Worm (Caenorhabditis elegans) whole organism, L2 larva: ENCODE results near the gene srbc-63.
A peak's percentile ranks its signal among the peaks of the same experiment; 100 is the strongest.

Experiments used
- C34F6.9 ChIP-seq: fragments of 150-350 bp; optimal IDR thresholded peaks from 2 replicates; lab custom pipeline; 2014; ENCODE audit warnings: missing biosample characterization, missing genetic modification characterization
- F13H6.1 ChIP-seq: sonication (generic microtip); optimal IDR thresholded peaks from 2 replicates; lab custom pipeline; 2016; ENCODE audit warnings: missing genetic modification characterization, missing compliant biosample characterization
- R02D3.7 ChIP-seq: fragments of 150-350 bp; optimal IDR thresholded peaks from 2 replicates; lab custom pipeline; 2014; ENCODE audit warnings: missing biosample characterization, missing genetic modification characterization
- Y55F3AM.14 ChIP-seq: fragments of 200-800 bp; sonication (Bioruptor generic); optimal IDR thresholded peaks from 2 replicates; lab custom pipeline; 2018; ENCODE audit warnings: mild to moderate bottlenecking, missing genetic modification characterization, missing compliant biosample characterization
- ZK546.5 ChIP-seq: sonication (generic microtip); optimal IDR thresholded peaks from 2 replicates; lab custom pipeline; 2017; ENCODE audit warnings: missing biosample characterization, missing genetic modification characterization
- aly-2 ChIP-seq: fragments of 150-350 bp; optimal IDR thresholded peaks from 2 replicates; lab custom pipeline; 2014; ENCODE audit warnings: missing biosample characterization, missing genetic modification characterization
- ama-1 ChIP-seq: fragments of 150-350 bp; optimal IDR thresholded peaks from 2 replicates; lab custom pipeline; 2018; ENCODE audit warnings: inconsistent platforms
- ceh-16 ChIP-seq: fragments of 150-350 bp; optimal IDR thresholded peaks from 2 replicates; lab custom pipeline; 2014; ENCODE audit warnings: missing biosample characterization, missing genetic modification characterization
- ceh-82 ChIP-seq: fragments of 150-350 bp; optimal IDR thresholded peaks from 2 replicates; lab custom pipeline; 2014; ENCODE audit warnings: missing biosample characterization, missing genetic modification characterization
- crh-2 ChIP-seq: sonication (generic microtip); optimal IDR thresholded peaks from 2 replicates; lab custom pipeline; 2017; ENCODE audit warnings: missing biosample characterization, missing genetic modification characterization
- dmd-4 ChIP-seq: sonication (generic microtip); optimal IDR thresholded peaks from 2 replicates; lab custom pipeline; 2017; ENCODE audit warnings: missing biosample characterization, missing genetic modification characterization
- egl-27 ChIP-seq: sonication (generic microtip); optimal IDR thresholded peaks from 3 replicates; lab custom pipeline; 2017; ENCODE audit warnings: missing biosample characterization, missing genetic modification reagents, missing genetic modification characterization
- elt-1 ChIP-seq: fragments of 150-350 bp; optimal IDR thresholded peaks from 2 replicates; lab custom pipeline; 2014; ENCODE audit warnings: missing biosample characterization, missing genetic modification characterization
- elt-3 ChIP-seq: sonication (generic microtip); optimal IDR thresholded peaks from 2 replicates; lab custom pipeline; 2017; ENCODE audit warnings: missing biosample characterization, missing genetic modification characterization
- fos-1 ChIP-seq: fragments of 150-350 bp; optimal IDR thresholded peaks from 2 replicates; lab custom pipeline; 2014; ENCODE audit warnings: missing biosample characterization, missing genetic modification characterization
- gmeb-1 ChIP-seq: fragments of 150-350 bp; optimal IDR thresholded peaks from 2 replicates; lab custom pipeline; 2014; ENCODE audit warnings: missing biosample characterization, missing genetic modification characterization
- lin-13 ChIP-seq: fragments of 150-350 bp; optimal IDR thresholded peaks from 2 replicates; lab custom pipeline; 2014; ENCODE audit warnings: missing biosample characterization, missing genetic modification reagents, missing genetic modification characterization
- lin-39 ChIP-seq: fragments of 150-350 bp; optimal IDR thresholded peaks from 2 replicates; lab custom pipeline; 2014; ENCODE audit warnings: missing biosample characterization, missing genetic modification reagents, missing genetic modification characterization
- lsy-2 ChIP-seq, 2 experiments: fragments of 150-350 bp in 1 of 2; sonication (generic microtip) in 1 of 2; optimal IDR thresholded peaks; 2 replicates each; lab custom pipeline; 2014 to 2017; ENCODE audit warnings: missing biosample characterization in 2 of 2, missing genetic modification characterization in 2 of 2
- mab-5 ChIP-seq: fragments of 150-350 bp; optimal IDR thresholded peaks from 2 replicates; lab custom pipeline; 2014; ENCODE audit warnings: missing biosample characterization, missing genetic modification characterization
- mbf-1 ChIP-seq: sonication (generic microtip); optimal IDR thresholded peaks from 2 replicates; lab custom pipeline; 2017; ENCODE audit warnings: missing biosample characterization, missing genetic modification characterization
- nhr-10 ChIP-seq: sonication (generic microtip); optimal IDR thresholded peaks from 2 replicates; lab custom pipeline; 2017; ENCODE audit warnings: missing biosample characterization, missing genetic modification characterization
- nhr-12 ChIP-seq: fragments of 150-350 bp; optimal IDR thresholded peaks from 2 replicates; lab custom pipeline; 2014; ENCODE audit warnings: missing biosample characterization, missing genetic modification characterization
- nhr-129 ChIP-seq: fragments of 150-350 bp; optimal IDR thresholded peaks from 2 replicates; lab custom pipeline; 2014; ENCODE audit warnings: missing biosample characterization, missing genetic modification characterization
- nhr-21 ChIP-seq: fragments of 150-350 bp; optimal IDR thresholded peaks from 2 replicates; lab custom pipeline; 2014; ENCODE audit warnings: missing biosample characterization, missing genetic modification characterization
- nhr-237 ChIP-seq: fragments of 150-350 bp; optimal IDR thresholded peaks from 2 replicates; lab custom pipeline; 2014; ENCODE audit warnings: missing biosample characterization, missing genetic modification characterization
- nhr-25 ChIP-seq: fragments of 150-350 bp; sonication (generic microtip); optimal IDR thresholded peaks from 3 replicates; lab custom pipeline; 2014; ENCODE audit warnings: missing biosample characterization, missing genetic modification characterization
- nhr-77 ChIP-seq: fragments of 150-350 bp; optimal IDR thresholded peaks from 2 replicates; lab custom pipeline; 2014; ENCODE audit warnings: missing biosample characterization, missing genetic modification characterization
- peb-1 ChIP-seq: fragments of 150-350 bp; optimal IDR thresholded peaks from 2 replicates; lab custom pipeline; 2014; ENCODE audit warnings: missing biosample characterization, missing genetic modification characterization
- sem-4 ChIP-seq: fragments of 150-350 bp; optimal IDR thresholded peaks from 2 replicates; lab custom pipeline; 2014; ENCODE audit warnings: missing biosample characterization, missing genetic modification reagents, missing genetic modification characterization
- skn-1 ChIP-seq: sonication (generic microtip); optimal IDR thresholded peaks from 2 replicates; lab custom pipeline; 2017; ENCODE audit warnings: missing biosample characterization, missing genetic modification characterization
- sma-9 ChIP-seq, 2 experiments: fragments of 150-350 bp in 1 of 2; sonication (generic microtip) in 1 of 2; optimal IDR thresholded peaks; 2 replicates each; lab custom pipeline; 2014 to 2016; ENCODE audit warnings: missing genetic modification characterization in 2 of 2, mild to moderate bottlenecking in 1 of 2, missing biosample characterization in 1 of 2, missing compliant biosample characterization in 1 of 2, missing genetic modification reagents in 1 of 2, moderate library complexity in 1 of 2
- unc-39 ChIP-seq: fragments of 150-350 bp; optimal IDR thresholded peaks from 2 replicates; lab custom pipeline; 2014; ENCODE audit warnings: missing biosample characterization, missing genetic modification characterization
- unc-55 ChIP-seq: fragments of 150-350 bp; sonication (generic microtip); optimal IDR thresholded peaks from 3 replicates; lab custom pipeline; 2014; ENCODE audit warnings: missing biosample characterization, missing genetic modification reagents, missing genetic modification characterization
- zag-1 ChIP-seq: fragments of 150-350 bp; optimal IDR thresholded peaks from 2 replicates; lab custom pipeline; 2014; ENCODE audit warnings: missing biosample characterization, missing genetic modification characterization
- ztf-1 ChIP-seq: fragments of 200-800 bp; sonication (Bioruptor generic); conservative IDR thresholded peaks from 2 replicates; pipeline ENCODE4 v1.3.6; 2022; ENCODE audit warnings: missing genetic modification characterization, missing compliant biosample characterization
- ztf-11 ChIP-seq: sonication (generic microtip); optimal IDR thresholded peaks from 2 replicates; lab custom pipeline; 2017; ENCODE audit warnings: missing biosample characterization, missing genetic modification characterization
- ztf-4 ChIP-seq: fragments of 150-350 bp; optimal IDR thresholded peaks from 2 replicates; lab custom pipeline; 2014; ENCODE audit warnings: missing biosample characterization, missing genetic modification characterization

srbc-63 gene

ce11 chrV:15394906-15395305 is 17.6 kb downstream of the srbc-63 start, which contains the start of gene T06E6.1:
TSS of gene T06E6.1 (minus strand) at chrV:15394961.
- TF ChIP-seq gmeb-1 (tag; lab: Kevin White, UChicago) = peak; percentile 68
- peak in 1 of 2 experiments; percentile 23 for TF ChIP-seq lsy-2 (tag; optimal IDR thresholded peaks at IDR 0.05; lab: Kevin White, UChicago)
- TF ChIP-seq nhr-12 = no peak
- TF ChIP-seq sem-4 (tag; lab: Kevin White, UChicago) = no peak
- TF ChIP-seq ztf-11 = no peak
- TF ChIP-seq nhr-10 (tag; lab: Kevin White, UChicago) = no peak
- TF ChIP-seq unc-55 (GFP tag; lab: Kevin White, UChicago) = peak; percentile 5
- TF ChIP-seq lin-13 (GFP tag; lab: Kevin White, UChicago) = peak; percentile 28
- no peak for TF ChIP-seq nhr-21
- no peak for TF ChIP-seq ztf-1 (GFP tag; lab: Robert Waterston, UW)
- TF ChIP-seq, all 48 proteins: peak for 4

ce11 chrV:15392064-15392463 is 20.5 kb downstream of the srbc-63 start:
- TF ChIP-seq unc-55 (GFP tag; lab: Kevin White, UChicago) (no peak), skn-1 (tag; lab: Kevin White, UChicago) (no peak), lin-39 (tag; lab: Kevin White, UChicago) (no peak), zag-1 (no peak), unc-39 (tag; lab: Kevin White, UChicago) (no peak), mab-5 (tag; lab: Kevin White, UChicago) (no peak), nhr-25 (tag; lab: Kevin White, UChicago) (no peak), crh-2 (tag; lab: Kevin White, UChicago) (no peak), ceh-16 (tag; lab: Kevin White, UChicago) (no peak), nhr-12 (no peak), ZK546.5 (no peak), elt-1 (tag; lab: Kevin White, UChicago) (no peak), elt-3 (tag; lab: Kevin White, UChicago) (no peak), ztf-1 (GFP tag; lab: Robert Waterston, UW) (no peak), Y55F3AM.14 (no peak), nhr-21 (no peak)
- TF ChIP-seq, all 48 proteins: peak for 0

ce11 chrV:15388820-15389384 is 23.6 kb downstream of the srbc-63 start, which contains the start of gene srh-170:
TSS of gene srh-170 (minus strand) at chrV:15388870.
- TF ChIP-seq lsy-2 (tag; optimal IDR thresholded peaks at IDR 0.05; lab: Kevin White, UChicago) = no peak

ce11 chrV:15384733-15385132 is 27.8 kb downstream of the srbc-63 start, which contains the start of gene str-102:
TSS of gene str-102 (plus strand) at chrV:15385033.
- no peak for TF ChIP-seq elt-1 (tag; lab: Kevin White, UChicago)
- no peak for TF ChIP-seq nhr-237
- TF ChIP-seq unc-39 (tag; lab: Kevin White, UChicago) = no peak
- no peak for TF ChIP-seq lin-39 (tag; lab: Kevin White, UChicago)
- TF ChIP-seq zag-1 = no peak
- TF ChIP-seq nhr-10 (tag; lab: Kevin White, UChicago) = no peak
- no peak for TF ChIP-seq dmd-4 (tag; lab: Kevin White, UChicago)
- TF ChIP-seq F13H6.1 (tag; lab: Kevin White, UChicago) = no peak
- TF ChIP-seq ama-1 (lab: Kevin White, UChicago) = no peak
- TF ChIP-seq, all 48 proteins: peak for 0

ce11 chrV:15383739-15384138 is 28.8 kb downstream of the srbc-63 start, which contains the start of gene str-88:
TSS of gene str-88 (minus strand) at chrV:15383839.
- no peak for TF ChIP-seq zag-1
- no peak for TF ChIP-seq unc-55 (GFP tag; lab: Kevin White, UChicago)
- TF ChIP-seq nhr-12 = no peak
- TF ChIP-seq C34F6.9 = no peak
- no peak for TF ChIP-seq nhr-77 (tag; lab: Kevin White, UChicago)

- TF ChIP-seq fos-1 (tag; lab: Kevin White, UChicago) (peak; percentile 1), ceh-82 (tag; lab: Kevin White, UChicago) (no peak)
These were observed 31.7 kb downstream of the srbc-63 start, which contains the start of gene dhs-23 for ce11 chrV:15380857-15381256. TSS of gene dhs-23 (plus strand) at chrV:15381219.

ce11 chrV:15379817-15380216 is 32.7 kb downstream of the srbc-63 start, which contains the start of gene srh-251:
TSS of gene srh-251 (minus strand) at chrV:15379917.
- no peak for TF ChIP-seq peb-1 (tag; lab: Kevin White, UChicago)
- no peak for TF ChIP-seq mbf-1 (tag; lab: Kevin White, UChicago)
- TF ChIP-seq egl-27 (tag; lab: Kevin White, UChicago) = no peak
- no peak for TF ChIP-seq ztf-4 (tag; lab: Kevin White, UChicago)
- TF ChIP-seq ceh-16 (tag; lab: Kevin White, UChicago) = no peak
- no peak for TF ChIP-seq sma-9 (GFP tag; optimal IDR thresholded peaks at IDR 0.05; lab: Kevin White, UChicago)
- TF ChIP-seq sma-9 (tag; optimal IDR thresholded peaks at IDR 0.05; lab: Kevin White, UChicago) = no peak
- TF ChIP-seq aly-2 (tag; lab: Kevin White, UChicago) = no peak
- no peak for TF ChIP-seq lin-13 (GFP tag; lab: Kevin White, UChicago)
- no peak for TF ChIP-seq nhr-25 (tag; lab: Kevin White, UChicago)
- TF ChIP-seq mab-5 (tag; lab: Kevin White, UChicago) = no peak
- TF ChIP-seq elt-3 (tag; lab: Kevin White, UChicago) = no peak
- no peak for TF ChIP-seq gmeb-1 (tag; lab: Kevin White, UChicago)
- no peak for TF ChIP-seq ama-1 (lab: Kevin White, UChicago)
- TF ChIP-seq dmd-4 (tag; lab: Kevin White, UChicago) = no peak
- TF ChIP-seq unc-55 (GFP tag; lab: Kevin White, UChicago) = no peak
- no peak for TF ChIP-seq R02D3.7 (tag; lab: Kevin White, UChicago)
- no peak for TF ChIP-seq lsy-2 (tag; optimal IDR thresholded peaks at IDR 0.05; lab: Kevin White, UChicago)
- no peak for TF ChIP-seq nhr-129
